Fruit fly (Drosophila melanogaster) whole organism, embryonic: Measurements from ENCODE around the gene Etfb.

Experiments used
- Aef1 ChIP-seq: fragments of 200-800 bp; sonication (Bioruptor generic); IDR thresholded peaks from 3 replicates; pipeline ENCODE4 v1.3.6; 2022; ENCODE audit warnings: missing biosample characterization, missing genetic modification characterization
- Atf6 ChIP-seq: fragments of 200-800 bp; sonication (Bioruptor generic); IDR thresholded peaks from 2 replicates; pipeline ENCODE4 v1.3.6; 2022; ENCODE audit warnings: missing biosample characterization, missing genetic modification characterization
- Awh ChIP-seq: fragments of 200-800 bp; sonication (Bioruptor generic); IDR thresholded peaks from 2 replicates; pipeline ENCODE4, ENCODE4 v1.3.6; 2022; ENCODE audit warnings: missing biosample characterization, missing genetic modification characterization
- B-H1 ChIP-seq: fragments of 200-800 bp; sonication (Bioruptor generic); IDR thresholded peaks from 3 replicates; pipeline ENCODE4 v1.3.6; 2022; ENCODE audit warnings: missing biosample characterization, missing genetic modification characterization
- BEAF-32 ChIP-seq: fragments of 200-800 bp; sonication (Bioruptor generic); optimal IDR thresholded peaks from 3 replicates; lab custom pipeline; 2017; ENCODE audit warnings: missing biosample characterization, missing genetic modification characterization, mild to moderate bottlenecking, moderate library complexity, missing genetic modification reagents
- CG1024 ChIP-seq: fragments of 200-800 bp; sonication (Bioruptor generic); IDR thresholded peaks from 2 replicates; pipeline ENCODE4 v1.3.6; 2022; ENCODE audit warnings: missing biosample characterization, missing genetic modification characterization
- CG10462 ChIP-seq: fragments of 200-800 bp; sonication (Bioruptor generic); optimal IDR thresholded peaks from 2 replicates; lab custom pipeline; 2016; ENCODE audit warnings: missing biosample characterization, missing genetic modification characterization
- CG11247 ChIP-seq: fragments of 200-800 bp; sonication (Bioruptor generic); IDR thresholded peaks from 2 replicates; pipeline ENCODE4 v1.3.6; 2022; ENCODE audit warnings: missing biosample characterization, missing genetic modification characterization
- CG11696 ChIP-seq: fragments of 200-800 bp; sonication (Bioruptor generic); IDR thresholded peaks from 2 replicates; pipeline ENCODE4 v1.3.6; 2022; ENCODE audit warnings: missing biosample characterization, missing genetic modification characterization
- CG12104 ChIP-seq: fragments of 200-800 bp; sonication (Bioruptor generic); optimal IDR thresholded peaks from 3 replicates; lab custom pipeline; 2016; ENCODE audit warnings: missing biosample characterization, missing genetic modification characterization
- CG12391 ChIP-seq: fragments of 200-800 bp; sonication (Bioruptor generic); optimal IDR thresholded peaks from 3 replicates; lab custom pipeline; 2018; ENCODE audit warnings: missing biosample characterization, mild to moderate bottlenecking, missing genetic modification characterization, moderate library complexity
- CG14860 ChIP-seq: fragments of 200-800 bp; sonication (Bioruptor generic); IDR thresholded peaks from 3 replicates; pipeline ENCODE4 v1.3.6; 2022; ENCODE audit warnings: missing biosample characterization, missing genetic modification characterization; ENCODE audit not compliant: partially characterized antibody
- CG16863 ChIP-seq: fragments of 200-800 bp; sonication (Bioruptor generic); optimal IDR thresholded peaks from 3 replicates; lab custom pipeline; 2016; ENCODE audit warnings: missing biosample characterization, missing genetic modification characterization
- CG1792 ChIP-seq: fragments of 200-800 bp; sonication (Bioruptor generic); optimal IDR thresholded peaks from 2 replicates; lab custom pipeline; 2016; ENCODE audit warnings: missing biosample characterization, missing genetic modification characterization
- CG18011 ChIP-seq: fragments of 200-800 bp; sonication (Bioruptor generic); optimal IDR thresholded peaks from 2 replicates; lab custom pipeline; 2017; ENCODE audit warnings: missing biosample characterization, missing genetic modification characterization, mild to moderate bottlenecking, moderate library complexity, missing genotype
- CG2199 ChIP-seq: fragments of 200-800 bp; sonication (Bioruptor generic); IDR thresholded peaks from 3 replicates; pipeline ENCODE4 v1.3.6; 2022; ENCODE audit warnings: missing biosample characterization, missing genetic modification characterization
- CG3281 ChIP-seq: fragments of 200-800 bp; sonication (Bioruptor generic); optimal IDR thresholded peaks from 3 replicates; lab custom pipeline; 2017; ENCODE audit warnings: missing biosample characterization, mild to moderate bottlenecking, missing genetic modification characterization
- CG3407 ChIP-seq: fragments of 200-800 bp; sonication (Bioruptor generic); optimal IDR thresholded peaks from 2 replicates; lab custom pipeline; 2018; ENCODE audit warnings: missing biosample characterization, mild to moderate bottlenecking, missing genetic modification characterization
- CG4617 ChIP-seq: fragments of 200-800 bp; sonication (Bioruptor generic); optimal IDR thresholded peaks from 3 replicates; lab custom pipeline; 2016; ENCODE audit warnings: missing biosample characterization, missing genetic modification characterization, borderline replicate concordance
- CG6683 ChIP-seq: fragments of 200-800 bp; sonication (Bioruptor generic); optimal IDR thresholded peaks from 2 replicates; lab custom pipeline; 2017; ENCODE audit warnings: missing biosample characterization, mild to moderate bottlenecking, missing genetic modification characterization, missing genetic modification reagents
- CG6765 ChIP-seq: fragments of 200-800 bp; sonication (Bioruptor generic); optimal IDR thresholded peaks from 3 replicates; lab custom pipeline; 2017; ENCODE audit warnings: missing biosample characterization, mild to moderate bottlenecking, missing genetic modification characterization
- CG7372 ChIP-seq: fragments of 200-800 bp; sonication (Bioruptor generic); IDR thresholded peaks from 2 replicates; pipeline ENCODE4 v1.3.6; 2022; ENCODE audit warnings: missing biosample characterization, missing genetic modification characterization
- CG8089 ChIP-seq: fragments of 200-800 bp; sonication (Bioruptor generic); optimal IDR thresholded peaks from 3 replicates; lab custom pipeline; 2016; ENCODE audit warnings: missing biosample characterization, missing genetic modification characterization
- CG8281 ChIP-seq: fragments of 200-800 bp; sonication (Bioruptor generic); optimal IDR thresholded peaks from 2 replicates; lab custom pipeline; 2018; ENCODE audit warnings: missing biosample characterization, mild to moderate bottlenecking, missing genetic modification characterization, moderate library complexity
- CG9797 ChIP-seq: fragments of 200-800 bp; sonication (Bioruptor generic); optimal IDR thresholded peaks from 3 replicates; lab custom pipeline; 2018; ENCODE audit warnings: missing biosample characterization, mild to moderate bottlenecking, missing genetic modification characterization
- D19A ChIP-seq: fragments of 200-800 bp; optimal IDR thresholded peaks from 3 replicates; lab custom pipeline; 2019; ENCODE audit warnings: missing biosample characterization, mild to moderate bottlenecking, missing genetic modification characterization, moderate library complexity
- D19B ChIP-seq: fragments of 200-800 bp; sonication (Bioruptor generic); optimal IDR thresholded peaks from 2 replicates; lab custom pipeline; 2017; ENCODE audit warnings: missing biosample characterization, mild to moderate bottlenecking, missing genetic modification characterization
- Deaf1 ChIP-seq: fragments of 200-800 bp; optimal IDR thresholded peaks from 3 replicates; lab custom pipeline; 2019; ENCODE audit warnings: missing biosample characterization, mild to moderate bottlenecking, missing genetic modification characterization, moderate library complexity
- Doc2 ChIP-seq: fragments of 200-800 bp; sonication (Bioruptor generic); IDR thresholded peaks from 2 replicates; pipeline ENCODE4 v1.3.6; 2022; ENCODE audit warnings: missing biosample characterization, missing genetic modification characterization
- Drgx ChIP-seq: fragments of 200-800 bp; sonication (Bioruptor generic); IDR thresholded peaks from 2 replicates; pipeline ENCODE4 v1.3.6; 2022; ENCODE audit warnings: missing biosample characterization, missing genetic modification characterization
- GATAe ChIP-seq: fragments of 200-800 bp; sonication (Bioruptor generic); conservative IDR thresholded peaks from 2 replicates; pipeline ENCODE4 v1.3.6; 2022; ENCODE audit warnings: missing biosample characterization, missing genetic modification characterization
- HLH4C ChIP-seq: fragments of 200-800 bp; sonication (Bioruptor generic); IDR thresholded peaks from 3 replicates; pipeline ENCODE4 v1.3.6; 2022; ENCODE audit warnings: missing biosample characterization, missing genetic modification characterization; ENCODE audit not compliant: partially characterized antibody
- Jarid2 ChIP-seq: fragments of 200-800 bp; sonication (Bioruptor generic); optimal IDR thresholded peaks from 3 replicates; lab custom pipeline; 2017; ENCODE audit warnings: mild to moderate bottlenecking, missing biosample characterization, missing genetic modification reagents, missing genetic modification characterization
- MBD-R2 ChIP-seq: fragments of 200-800 bp; sonication (Bioruptor generic); IDR thresholded peaks from 2 replicates; pipeline ENCODE4 v1.3.6; 2022; ENCODE audit warnings: missing biosample characterization, missing genetic modification characterization
- Nf-YA ChIP-seq: fragments of 200-800 bp; sonication (Bioruptor generic); IDR thresholded peaks from 2 replicates; pipeline ENCODE4 v1.3.6; 2022; ENCODE audit warnings: missing biosample characterization, missing genetic modification characterization
- Sox100B ChIP-seq: fragments of 200-800 bp; sonication (Bioruptor generic); optimal IDR thresholded peaks from 3 replicates; lab custom pipeline; 2018; ENCODE audit warnings: missing biosample characterization, mild to moderate bottlenecking, missing genetic modification characterization
- TFAM ChIP-seq: fragments of 200-800 bp; sonication (Bioruptor generic); optimal IDR thresholded peaks from 2 replicates; lab custom pipeline; 2017; ENCODE audit warnings: missing biosample characterization, missing genetic modification characterization, inconsistent platforms
- al ChIP-seq: fragments of 200-800 bp; sonication (Bioruptor generic); IDR thresholded peaks from 2 replicates; pipeline ENCODE4 v1.3.6; 2022; ENCODE audit warnings: missing biosample characterization, missing genetic modification characterization
- chinmo ChIP-seq: fragments of 200-800 bp; sonication (Bioruptor generic); IDR thresholded peaks from 4 replicates; pipeline ENCODE4 v1.3.6; 2022; ENCODE audit warnings: missing biosample characterization, missing genetic modification characterization; ENCODE audit not compliant: partially characterized antibody
- danr ChIP-seq: fragments of 200-800 bp; sonication (Bioruptor generic); IDR thresholded peaks from 2 replicates; pipeline ENCODE4 v1.3.6; 2022; ENCODE audit warnings: missing biosample characterization, missing genetic modification characterization
- dpn ChIP-seq, 2 experiments: fragments of 200-800 bp; sonication (Bioruptor generic); optimal IDR thresholded peaks; 3 replicates each; lab custom pipeline; 2016; ENCODE audit warnings: missing biosample characterization in 2 of 2, missing genetic modification characterization in 2 of 2
- ems ChIP-seq: fragments of 200-800 bp; sonication (Bioruptor generic); optimal IDR thresholded peaks from 3 replicates; lab custom pipeline; 2016; ENCODE audit warnings: missing biosample characterization, missing genetic modification characterization
- gcm ChIP-seq: fragments of 200-800 bp; sonication (Bioruptor generic); optimal IDR thresholded peaks from 2 replicates; lab custom pipeline; 2019; ENCODE audit warnings: missing biosample characterization, mild to moderate bottlenecking, missing genetic modification characterization, moderate library complexity
- gem ChIP-seq: fragments of 200-800 bp; sonication (Bioruptor generic); optimal IDR thresholded peaks from 2 replicates; lab custom pipeline; 2019; ENCODE audit warnings: missing biosample characterization, mild to moderate bottlenecking, missing genetic modification characterization, moderate library complexity
- gsb-n ChIP-seq: fragments of 200-800 bp; sonication (Bioruptor generic); optimal IDR thresholded peaks from 3 replicates; lab custom pipeline; 2018; ENCODE audit warnings: missing biosample characterization, mild to moderate bottlenecking, missing genetic modification characterization
- mam ChIP-seq: fragments of 200-800 bp; sonication (Bioruptor generic); optimal IDR thresholded peaks from 3 replicates; lab custom pipeline; 2016; ENCODE audit warnings: missing biosample characterization, missing genetic modification characterization
- org-1 ChIP-seq: fragments of 200-800 bp; sonication (Bioruptor generic); optimal IDR thresholded peaks from 2 replicates; lab custom pipeline; 2017; ENCODE audit warnings: missing biosample characterization, missing genetic modification characterization
- pum ChIP-seq: fragments of 200-800 bp; sonication (Bioruptor generic); optimal IDR thresholded peaks from 2 replicates; lab custom pipeline; 2016; ENCODE audit warnings: missing biosample characterization, missing genetic modification characterization
- sim ChIP-seq: fragments of 200-800 bp; sonication (Bioruptor generic); IDR thresholded peaks from 2 replicates; pipeline ENCODE4 v1.3.6; 2022; ENCODE audit warnings: missing biosample characterization, missing genetic modification characterization
- sisA ChIP-seq: fragments of 200-800 bp; sonication (Bioruptor generic); IDR thresholded peaks from 2 replicates; pipeline ENCODE4 v1.3.6; 2022; ENCODE audit warnings: missing biosample characterization, missing genetic modification characterization

Gene Etfb

dm6 chr3R:29802753-29803313 lies at the start of gene Etfb, which contains the start of gene CG7789 (continued):
- TF ChIP-seq Doc2 (GFP tag; lab: Robert Waterston, UW), result no peak
- TF ChIP-seq CG14860 (GFP tag; lab: Robert Waterston, UW), result peak; percentile 70
- peak; percentile 92 for TF ChIP-seq Drgx (GFP tag; lab: Robert Waterston, UW)
- TF ChIP-seq CG9797 (GFP tag; lab: Kevin White, UChicago), result peak; percentile 36
- TF ChIP-seq danr (GFP tag; lab: Robert Waterston, UW), result 0 out of 2 replicates have a peak, but pooled peaks have one; percentile 34
- TF ChIP-seq gsb-n, result no peak
- no peak for TF ChIP-seq D19B (GFP tag; lab: Kevin White, UChicago)
- no peak for TF ChIP-seq TFAM
- no peak for TF ChIP-seq CG3407 (GFP tag; lab: Kevin White, UChicago)
- TF ChIP-seq al (GFP tag; lab: Robert Waterston, UW), result peak; percentile 80
- peak; percentile 53 for TF ChIP-seq CG8281
- no peak for TF ChIP-seq CG2199
- peak; percentile 96 for TF ChIP-seq MBD-R2 (GFP tag; lab: Robert Waterston, UW)
- TF ChIP-seq HLH4C (GFP tag; lab: Robert Waterston, UW), result peak; percentile 65
- TF ChIP-seq GATAe (GFP tag; lab: Robert Waterston, UW), result peak; percentile 59; the same call in 1 of the 2 replicates
- TF ChIP-seq chinmo (GFP tag; lab: Robert Waterston, UW), result peak; percentile 17; the same call in 1 of the 4 replicates
- peak; percentile 57 for TF ChIP-seq pum (GFP tag; lab: Kevin White, UChicago)
- TF ChIP-seq org-1 (GFP tag; lab: Kevin White, UChicago), result peak; percentile 30
- TF ChIP-seq CG7372, result peak; percentile 81
- no peak for TF ChIP-seq Sox100B
- peak; percentile 71 to 85 for TF ChIP-seq dpn (GFP tag; optimal IDR thresholded peaks at IDR 0.05; lab: Kevin White, UChicago)
- no peak for TF ChIP-seq CG11696
- TF ChIP-seq CG16863, result peak; percentile 64
- peak; percentile 91 for TF ChIP-seq CG4617 (GFP tag; lab: Kevin White, UChicago)
- 0 out of 2 replicates have a peak, but pooled peaks have one; percentile 20 for TF ChIP-seq Nf-YA
- peak; percentile 55 for TF ChIP-seq CG8089 (GFP tag; lab: Kevin White, UChicago)
- TF ChIP-seq Aef1 (GFP tag; lab: Robert Waterston, UW), result peak; percentile 71
- TF ChIP-seq Deaf1 (tag; lab: Kevin White, UChicago), result no peak
- peak; percentile 65 for TF ChIP-seq ems (GFP tag; lab: Kevin White, UChicago)
- TF ChIP-seq Awh (GFP tag; lab: Robert Waterston, UW), result peak; percentile 58
- TF ChIP-seq CG3281 (GFP tag; lab: Kevin White, UChicago), result no peak
- TF ChIP-seq mam (GFP tag; lab: Kevin White, UChicago), result peak; percentile 83
- TF ChIP-seq BEAF-32 (GFP tag; lab: Kevin White, UChicago), result peak; percentile 92
- TF ChIP-seq CG6683, result no peak
- TF ChIP-seq CG12391 (tag; lab: Kevin White, UChicago), result peak; percentile 84
- TF ChIP-seq CG1024 (GFP tag; lab: Robert Waterston, UW), result peak; percentile 43; the same call in 1 of the 2 replicates
- peak; percentile 45 for TF ChIP-seq CG10462 (GFP tag; lab: Kevin White, UChicago)
- TF ChIP-seq D19A, result no peak
- peak; percentile 42 for TF ChIP-seq CG18011 (GFP tag; lab: Kevin White, UChicago)
- no peak for TF ChIP-seq CG1792
- TF ChIP-seq gcm (GFP tag; lab: Kevin White, UChicago), result no peak
- no peak for TF ChIP-seq Jarid2
- peak; percentile 57 for TF ChIP-seq CG6765 (GFP tag; lab: Kevin White, UChicago)
- peak; percentile 78 for TF ChIP-seq sisA (GFP tag; lab: Robert Waterston, UW)
- TF ChIP-seq gem (tag; lab: Kevin White, UChicago), result no peak
- peak; percentile 52; the same call in 1 of the 2 replicates for TF ChIP-seq Atf6 (GFP tag; lab: Robert Waterston, UW)
- TF ChIP-seq CG11247, result peak; percentile 79
- peak; percentile 40; the same call in 2 of the 3 replicates for TF ChIP-seq B-H1 (GFP tag; lab: Robert Waterston, UW)
- peak; percentile 51 for TF ChIP-seq CG12104 (GFP tag; lab: Kevin White, UChicago)
- TF ChIP-seq sim (GFP tag; lab: Robert Waterston, UW), result no peak
